Worm (Caenorhabditis elegans) whole organism, L1 larva: Measurements from ENCODE around the gene smc-3.

Experiments
- blmp-1 ChIP-seq: fragments of 150-350 bp; optimal IDR thresholded peaks from 2 replicates; lab custom pipeline; 2014; ENCODE audit warnings: missing biosample characterization, missing genetic modification characterization
- fkh-10 ChIP-seq: sonication (generic microtip); optimal IDR thresholded peaks from 2 replicates; lab custom pipeline; 2017; ENCODE audit warnings: missing biosample characterization, missing genetic modification reagents, missing genetic modification characterization
- isw-1 ChIP-seq: fragments of 200-800 bp; sonication (Bioruptor generic); IDR thresholded peaks from 2 replicates; pipeline ENCODE4 v1.3.6; 2022; ENCODE audit warnings: missing genetic modification characterization, missing compliant biosample characterization
- pag-3 ChIP-seq: sonication (generic microtip); optimal IDR thresholded peaks from 2 replicates; lab custom pipeline; 2017; ENCODE audit warnings: missing genetic modification characterization, mild to moderate bottlenecking, missing compliant biosample characterization, antibody characterized with exemption, borderline replicate concordance; ENCODE audit not compliant: insufficient read depth

DNA sequence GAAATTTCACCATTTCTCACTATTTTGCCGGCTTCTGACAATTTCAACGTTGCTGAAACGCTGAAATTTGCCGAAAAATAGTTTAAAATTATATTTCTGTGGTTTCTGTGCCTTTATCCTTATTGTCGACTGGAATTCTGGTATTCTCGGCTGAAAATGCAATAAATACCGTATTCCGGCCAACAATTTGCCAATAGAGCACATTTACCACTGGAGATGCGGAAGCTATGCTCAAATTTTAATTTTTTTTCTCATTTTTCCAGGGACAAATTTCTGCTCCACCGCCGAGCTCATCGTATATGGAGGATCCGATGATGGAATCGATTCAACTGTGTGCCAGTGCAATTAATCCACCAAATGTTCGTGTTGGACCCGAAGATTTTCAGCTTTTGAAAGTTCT is 44.1 kb upstream of the smc-3 start:
- TF ChIP-seq isw-1 (no peak), blmp-1 (tag; lab: Kevin White, UChicago) (no peak), pag-3 (no peak), fkh-10 (no peak)
